Worm (Caenorhabditis elegans) whole organism, L3 larva: ENCODE data around the gene ccdc-47.

Experiments used
- ceh-82 ChIP-seq: fragments of 150-350 bp; optimal IDR thresholded peaks from 2 replicates; lab custom pipeline; 2014; ENCODE audit warnings: missing biosample characterization, missing genetic modification characterization
- elt-3 ChIP-seq, 3 experiments: fragments of 150-350 bp in 1 of 3; sonication (generic microtip) in 2 of 3; optimal IDR thresholded peaks; 2 replicates in 2 of 3; 4 replicates in 1 of 3; lab custom pipeline; 2014 to 2017; ENCODE audit warnings: missing biosample characterization in 3 of 3, missing genetic modification characterization in 3 of 3
- mdl-1 ChIP-seq: fragments of 150-350 bp; optimal IDR thresholded peaks from 2 replicates; lab custom pipeline; 2014; ENCODE audit warnings: missing biosample characterization, missing genetic modification characterization
- nfya-1 ChIP-seq: sonication (generic microtip); optimal IDR thresholded peaks from 2 replicates; lab custom pipeline; 2017; ENCODE audit warnings: missing genetic modification characterization, mild to moderate bottlenecking, missing compliant biosample characterization, antibody characterized with exemption, moderate library complexity; ENCODE audit not compliant: insufficient read depth
- nhr-23 ChIP-seq: fragments of 150-350 bp; optimal IDR thresholded peaks from 2 replicates; lab custom pipeline; 2014; ENCODE audit warnings: missing biosample characterization, missing genetic modification reagents, missing genetic modification characterization
- nhr-25 ChIP-seq: sonication (generic microtip); optimal IDR thresholded peaks from 2 replicates; lab custom pipeline; 2017; ENCODE audit warnings: missing biosample characterization, missing genetic modification characterization
- pqm-1 ChIP-seq: fragments of 150-350 bp; optimal IDR thresholded peaks from 2 replicates; lab custom pipeline; 2017; ENCODE audit warnings: missing biosample characterization, missing genetic modification characterization, inconsistent platforms

DNA sequence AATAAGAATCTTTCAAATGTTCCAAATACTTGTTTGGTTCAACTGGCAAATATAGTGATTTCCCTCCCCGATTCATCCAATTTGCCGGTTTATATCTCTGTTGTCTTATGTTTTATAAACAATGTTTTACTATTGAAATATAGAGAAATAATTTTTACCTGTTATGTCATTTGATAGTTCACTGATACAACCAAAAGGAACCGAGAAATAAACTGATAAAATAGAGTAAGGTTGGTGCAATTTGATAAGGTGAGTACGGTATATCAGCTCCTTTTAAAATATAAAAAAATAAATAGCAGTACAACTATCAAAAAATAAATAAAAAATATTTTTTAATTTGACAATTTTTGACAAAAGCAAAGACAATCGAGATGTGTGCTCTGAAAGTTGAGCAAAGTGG is 10.0 kb downstream of the ccdc-47 start:
- TF ChIP-seq nhr-23 (tag; lab: Kevin White, UChicago), result no peak
- TF ChIP-seq pqm-1 (tag; lab: Kevin White, UChicago), result no peak
- no peak for TF ChIP-seq mdl-1 (tag; lab: Kevin White, UChicago)
- TF ChIP-seq ceh-82 (tag; lab: Kevin White, UChicago), result no peak
- no peak for TF ChIP-seq nfya-1 (tag; lab: Kevin White, UChicago)
- TF ChIP-seq nhr-25, result no peak
- TF ChIP-seq elt-3 (tag; optimal IDR thresholded peaks at IDR 0.05; lab: Kevin White, UChicago), result no peak
